Worm (Caenorhabditis elegans) whole organism, mixed stage, embryonic: Measurements from ENCODE around the gene F13D12.3.

Experiments used
- ceh-39 ChIP-seq: fragments of 150-350 bp; optimal IDR thresholded peaks from 2 replicates; lab custom pipeline; 2014; ENCODE audit warnings: missing biosample characterization, missing genetic modification characterization
- hlh-1 ChIP-seq: fragments of 150-350 bp; optimal IDR thresholded peaks from 2 replicates; lab custom pipeline; 2014; ENCODE audit warnings: missing biosample characterization, missing genetic modification reagents, missing genetic modification characterization
- lsy-2 ChIP-seq: fragments of 150-350 bp; optimal IDR thresholded peaks from 2 replicates; lab custom pipeline; 2014; ENCODE audit warnings: missing biosample characterization, missing genetic modification characterization
- mab-5 ChIP-seq: fragments of 150-350 bp; optimal IDR thresholded peaks from 2 replicates; lab custom pipeline; 2014; ENCODE audit warnings: missing biosample characterization, missing genetic modification characterization
- nhr-28 ChIP-seq: fragments of 150-350 bp; optimal IDR thresholded peaks from 2 replicates; lab custom pipeline; 2014; ENCODE audit warnings: missing biosample characterization, missing genetic modification characterization
- unc-39 ChIP-seq: fragments of 150-350 bp; optimal IDR thresholded peaks from 2 replicates; lab custom pipeline; 2014; ENCODE audit warnings: missing biosample characterization, missing genetic modification characterization

ce11 chrII:11729757-11730535, 9.7 kb downstream of the F13D12.3 start:
- TF ChIP-seq unc-39 (tag; lab: Kevin White, UChicago), result no peak
- no peak for TF ChIP-seq nhr-28
- TF ChIP-seq ceh-39 (tag; lab: Kevin White, UChicago), result no peak
- TF ChIP-seq mab-5 (tag; lab: Kevin White, UChicago), result no peak
- no peak for TF ChIP-seq lsy-2 (tag; lab: Kevin White, UChicago)
- no peak for TF ChIP-seq hlh-1 (tag; lab: Kevin White, UChicago)
